Worm (Caenorhabditis elegans) whole organism, L4 larva: ENCODE results near the gene nhr-143.

Experiments used
- R02D3.7 ChIP-seq: fragments of 150-350 bp; sonication (generic microtip); optimal IDR thresholded peaks from 3 replicates; lab custom pipeline; 2014; ENCODE audit warnings: missing biosample characterization, missing genetic modification characterization
- T20F7.1 ChIP-seq: fragments of 200-800 bp; sonication (Bioruptor generic); optimal IDR thresholded peaks from 2 replicates; lab custom pipeline; 2018; ENCODE audit warnings: mild to moderate bottlenecking, missing genetic modification characterization, missing compliant biosample characterization
- T26A8.4 ChIP-seq: fragments of 200-800 bp; sonication (Bioruptor generic); IDR thresholded peaks from 2 replicates; pipeline ENCODE4 v1.3.6; 2022; ENCODE audit warnings: missing genetic modification characterization, missing compliant biosample characterization
- Y48G9A.11 ChIP-seq: fragments of 200-800 bp; sonication (Bioruptor generic); IDR thresholded peaks from 2 replicates; pipeline ENCODE4 v1.3.6; 2022; ENCODE audit warnings: missing genetic modification reagents, missing genetic modification characterization, missing compliant biosample characterization
- Y5F2A.4 ChIP-seq: fragments of 200-800 bp; sonication (Bioruptor generic); optimal IDR thresholded peaks from 2 replicates; lab custom pipeline; 2018; ENCODE audit warnings: mild to moderate bottlenecking, missing genetic modification characterization, missing compliant biosample characterization
- Y75B8A.6 ChIP-seq: fragments of 200-800 bp; sonication (Bioruptor generic); IDR thresholded peaks from 2 replicates; pipeline ENCODE4 v1.3.6; 2022; ENCODE audit warnings: missing genetic modification reagents, missing genetic modification characterization, missing compliant biosample characterization
- ZK546.5 ChIP-seq, 2 experiments: sonication (generic microtip); optimal IDR thresholded peaks; 2 replicates each; lab custom pipeline; 2017; ENCODE audit warnings: missing biosample characterization in 2 of 2, missing genetic modification characterization in 2 of 2
- ama-1 ChIP-seq: fragments of 150-350 bp; optimal IDR thresholded peaks from 2 replicates; lab custom pipeline; 2014; ENCODE audit warnings: inconsistent platforms, mixed read lengths
- arid-1 ChIP-seq: fragments of 200-800 bp; sonication (Bioruptor generic); conservative IDR thresholded peaks from 2 replicates; pipeline ENCODE4 v1.3.6; 2022; ENCODE audit warnings: missing genetic modification reagents, missing genetic modification characterization, missing compliant biosample characterization
- daf-16 ChIP-seq, 3 experiments: sonication (generic microtip); optimal IDR thresholded peaks; 2 replicates each; lab custom pipeline; 2016 to 2017; ENCODE audit warnings: missing genetic modification characterization in 3 of 3, missing genetic modification reagents in 3 of 3, mild to moderate bottlenecking in 2 of 3, missing compliant biosample characterization in 2 of 3, missing biosample characterization in 1 of 3, moderate library complexity in 1 of 3
- dmd-8 ChIP-seq: fragments of 200-800 bp; sonication (Bioruptor generic); IDR thresholded peaks from 2 replicates; pipeline ENCODE4 v1.3.6; 2022; ENCODE audit warnings: missing genetic modification characterization, missing compliant biosample characterization
- dmd-9 ChIP-seq: fragments of 200-800 bp; sonication (Bioruptor generic); IDR thresholded peaks from 2 replicates; pipeline ENCODE4 v1.3.6; 2022; ENCODE audit warnings: missing genetic modification reagents, missing genetic modification characterization, missing compliant biosample characterization
- fos-1 ChIP-seq: fragments of 150-350 bp; optimal IDR thresholded peaks from 2 replicates; lab custom pipeline; 2014; ENCODE audit warnings: missing biosample characterization, missing genetic modification characterization
- gei-8 ChIP-seq: fragments of 200-800 bp; sonication (Bioruptor generic); optimal IDR thresholded peaks from 2 replicates; lab custom pipeline; 2018; ENCODE audit warnings: mild to moderate bottlenecking, missing genetic modification characterization, missing compliant biosample characterization
- lim-7 ChIP-seq: fragments of 200-800 bp; sonication (Bioruptor generic); IDR thresholded peaks from 2 replicates; pipeline ENCODE4 v1.3.6; 2022; ENCODE audit warnings: missing genetic modification characterization, missing compliant biosample characterization
- lin-1 ChIP-seq: fragments of 200-800 bp; sonication (Bioruptor generic); IDR thresholded peaks from 2 replicates; pipeline ENCODE4 v1.3.6; 2022; ENCODE audit warnings: missing genetic modification reagents, missing genetic modification characterization, missing compliant biosample characterization
- lir-3 ChIP-seq: sonication (generic microtip); optimal IDR thresholded peaks from 2 replicates; lab custom pipeline; 2016; ENCODE audit warnings: mild to moderate bottlenecking, missing genetic modification characterization, missing compliant biosample characterization
- madf-5 ChIP-seq, 2 experiments: fragments of 200-800 bp; sonication (Bioruptor generic); IDR thresholded peaks; 2 replicates each; pipeline ENCODE4 v1.3.6; 2022; ENCODE audit warnings: missing compliant biosample characterization in 2 of 2, missing genetic modification characterization in 2 of 2
- mdl-1 ChIP-seq, 2 experiments: fragments of 150-350 bp in 1 of 2; sonication (generic microtip) in 1 of 2; optimal IDR thresholded peaks; 2 replicates each; lab custom pipeline; 2014 to 2017; ENCODE audit warnings: missing biosample characterization in 2 of 2, missing genetic modification characterization in 2 of 2
- mdt-29 ChIP-seq: fragments of 200-800 bp; sonication (Bioruptor generic); IDR thresholded peaks from 2 replicates; pipeline ENCODE4 v1.3.6; 2022; ENCODE audit warnings: missing genetic modification reagents, missing genetic modification characterization, missing compliant biosample characterization
- nhr-102 ChIP-seq: sonication (generic microtip); optimal IDR thresholded peaks from 2 replicates; lab custom pipeline; 2016; ENCODE audit warnings: mild to moderate bottlenecking, missing genetic modification characterization, moderate library complexity, missing compliant biosample characterization
- nhr-25 ChIP-seq: sonication (generic microtip); optimal IDR thresholded peaks from 2 replicates; lab custom pipeline; 2017; ENCODE audit warnings: missing genetic modification characterization, mild to moderate bottlenecking, missing compliant biosample characterization, antibody characterized with exemption, moderate library complexity, borderline replicate concordance; ENCODE audit not compliant: insufficient read depth
- nhr-48 ChIP-seq: sonication (generic microtip); optimal IDR thresholded peaks from 2 replicates; lab custom pipeline; 2016; ENCODE audit warnings: mild to moderate bottlenecking, missing genetic modification characterization, missing compliant biosample characterization
- pha-4 ChIP-seq, 2 experiments: fragments of 150-350 bp in 1 of 2; fragments of 200-800 bp in 1 of 2; sonication (Bioruptor generic) in 1 of 2; IDR thresholded peaks in 1 of 2; optimal IDR thresholded peaks in 1 of 2; 2 replicates each; pipeline versions ENCODE4 v1.3.6 to Lab custom; 2014 to 2022; ENCODE audit warnings: missing genetic modification characterization in 2 of 2, missing genetic modification reagents in 2 of 2, missing biosample characterization in 1 of 2, missing compliant biosample characterization in 1 of 2
- php-3 ChIP-seq: fragments of 200-800 bp; sonication (Bioruptor generic); IDR thresholded peaks from 2 replicates; pipeline ENCODE4 v1.3.6; 2022; ENCODE audit warnings: missing genetic modification reagents, missing genetic modification characterization, missing compliant biosample characterization
- pqm-1 ChIP-seq: sonication (generic microtip); optimal IDR thresholded peaks from 2 replicates; lab custom pipeline; 2017; ENCODE audit warnings: missing biosample characterization, missing genetic modification characterization
- saeg-2 ChIP-seq: fragments of 200-800 bp; sonication (Bioruptor generic); IDR thresholded peaks from 2 replicates; pipeline ENCODE4 v1.3.6; 2022; ENCODE audit warnings: missing genetic modification reagents, missing genetic modification characterization, missing compliant biosample characterization
- snpc-1.2 ChIP-seq: fragments of 200-800 bp; sonication (Bioruptor generic); IDR thresholded peaks from 2 replicates; pipeline ENCODE4 v1.3.6; 2022; ENCODE audit warnings: missing genetic modification reagents, missing genetic modification characterization, missing compliant biosample characterization
- tra-1 ChIP-seq: fragments of 200-800 bp; sonication (Bioruptor generic); IDR thresholded peaks from 2 replicates; pipeline ENCODE4 v1.3.6; 2022; ENCODE audit warnings: missing genetic modification reagents, missing genetic modification characterization, missing compliant biosample characterization
- unc-130 ChIP-seq: sonication (generic microtip); optimal IDR thresholded peaks from 2 replicates; lab custom pipeline; 2016; ENCODE audit warnings: missing genetic modification reagents, missing genetic modification characterization, missing compliant biosample characterization
- unc-39 ChIP-seq: sonication (generic microtip); optimal IDR thresholded peaks from 2 replicates; lab custom pipeline; 2017; ENCODE audit warnings: missing biosample characterization, missing genetic modification characterization
- unc-62 ChIP-seq, 3 experiments: fragments of 150-350 bp in 1 of 3; sonication (generic microtip); optimal IDR thresholded peaks in 2 of 3; peaks in 1 of 3; 1 replicate in 1 of 3; 2 replicates in 2 of 3; lab custom pipeline; 2014 to 2017; ENCODE audit warnings: missing biosample characterization in 3 of 3, missing genetic modification characterization in 3 of 3, missing genetic modification reagents in 3 of 3, missing genotype in 1 of 3

The nhr-143 gene

ce11 chrV:8985740-8986139, 11.0 kb upstream of the nhr-143 start, which contains the start of gene str-85:
str-85 (minus strand) TSS chrV:8985840.
- TF ChIP-seq Y5F2A.4 = no peak
- no peak for TF ChIP-seq ama-1 (lab: Kevin White, UChicago)
- TF ChIP-seq unc-130 (GFP tag; lab: Kevin White, UChicago) = no peak
- no peak for TF ChIP-seq dmd-8 (GFP tag; lab: Robert Waterston, UW)
- TF ChIP-seq nhr-25 (tag; lab: Kevin White, UChicago) = no peak
- TF ChIP-seq T26A8.4 (GFP tag; lab: Robert Waterston, UW) = no peak
- no peak for TF ChIP-seq Y48G9A.11 (GFP tag; lab: Robert Waterston, UW)
- TF ChIP-seq, all 104 proteins: peak for 0

ce11 chrV:8984783-8985182, 10.0 kb upstream of the nhr-143 start:
- no peak for TF ChIP-seq arid-1
- TF ChIP-seq unc-62 (GFP tag; optimal IDR thresholded peaks at IDR 0.05 in 1 of 2; lab: Kevin White, UChicago) = peak in 1 of 2 experiments; percentile 3
- no peak for TF ChIP-seq unc-62 (tag; optimal IDR thresholded peaks at IDR 0.05; lab: Kevin White, UChicago)
- no peak for TF ChIP-seq dmd-8 (GFP tag; lab: Robert Waterston, UW)

ce11 chrV:8983604-8984003, 8.9 kb upstream of the nhr-143 start, which contains the start of gene str-86:
str-86 (minus strand) TSS chrV:8983704.
- TF ChIP-seq mdt-29 (GFP tag; lab: Robert Waterston, UW) = no peak
- no peak for TF ChIP-seq saeg-2 (GFP tag; lab: Robert Waterston, UW)
- TF ChIP-seq T20F7.1 = no peak
- no peak for TF ChIP-seq tra-1
- no peak for TF ChIP-seq lin-1 (GFP tag; lab: Robert Waterston, UW)
- no peak for TF ChIP-seq fos-1 (tag; lab: Kevin White, UChicago)
- no peak for TF ChIP-seq T26A8.4 (GFP tag; lab: Robert Waterston, UW)
- TF ChIP-seq lim-7 = no peak
- TF ChIP-seq madf-5 (GFP tag; IDR thresholded peaks at IDR 0.05; lab: Robert Waterston, UW) = no peak
- TF ChIP-seq unc-130 (GFP tag; lab: Kevin White, UChicago) = no peak
- TF ChIP-seq R02D3.7 (tag; lab: Kevin White, UChicago) = no peak
- TF ChIP-seq mdl-1 (tag; optimal IDR thresholded peaks at IDR 0.05; lab: Kevin White, UChicago) = no peak

ce11 chrV:8980845-8981244, 6.1 kb upstream of the nhr-143 start, which contains the start of gene str-84:
str-84 (minus strand) TSS chrV:8980945.
- TF ChIP-seq dmd-9 = no peak
- TF ChIP-seq ZK546.5 (tag; optimal IDR thresholded peaks at IDR 0.05; lab: Kevin White, UChicago) = no peak
- TF ChIP-seq gei-8 = no peak
- no peak for TF ChIP-seq pha-4 (GFP tag; IDR thresholded peaks at IDR 0.05; lab: Robert Waterston, UW)
- no peak for TF ChIP-seq pha-4 (tag; optimal IDR thresholded peaks at IDR 0.05; lab: Kevin White, UChicago)
- TF ChIP-seq nhr-48 = no peak
- TF ChIP-seq lir-3 (tag; lab: Kevin White, UChicago) = no peak
- TF ChIP-seq snpc-1.2 (GFP tag; lab: Robert Waterston, UW) = no peak
- TF ChIP-seq saeg-2 (GFP tag; lab: Robert Waterston, UW) = no peak
- TF ChIP-seq Y5F2A.4 = no peak
- no peak for TF ChIP-seq nhr-102
- TF ChIP-seq Y75B8A.6 (GFP tag; lab: Robert Waterston, UW) = no peak
- no peak for TF ChIP-seq nhr-25 (tag; lab: Kevin White, UChicago)
- no peak for TF ChIP-seq unc-39 (tag; lab: Kevin White, UChicago)

- no peak for TF ChIP-seq madf-5 (GFP tag; IDR thresholded peaks at IDR 0.05; lab: Robert Waterston, UW)
- peak; percentile 46 for TF ChIP-seq pqm-1
- no peak for TF ChIP-seq daf-16 (GFP tag; optimal IDR thresholded peaks at IDR 0.05; lab: Kevin White, UChicago)
- peak; percentile 66 for TF ChIP-seq daf-16 (tag; optimal IDR thresholded peaks at IDR 0.05; lab: Kevin White, UChicago)
- 0 out of 2 replicates have a peak, but pooled peaks have one; percentile 14 for TF ChIP-seq php-3
Observed at ce11 chrV:8977895-8978294, 3.2 kb upstream of the nhr-143 start.
